Worm (Caenorhabditis elegans): ENCODE data around the gene oac-12.

The oac-12 gene

DNA sequence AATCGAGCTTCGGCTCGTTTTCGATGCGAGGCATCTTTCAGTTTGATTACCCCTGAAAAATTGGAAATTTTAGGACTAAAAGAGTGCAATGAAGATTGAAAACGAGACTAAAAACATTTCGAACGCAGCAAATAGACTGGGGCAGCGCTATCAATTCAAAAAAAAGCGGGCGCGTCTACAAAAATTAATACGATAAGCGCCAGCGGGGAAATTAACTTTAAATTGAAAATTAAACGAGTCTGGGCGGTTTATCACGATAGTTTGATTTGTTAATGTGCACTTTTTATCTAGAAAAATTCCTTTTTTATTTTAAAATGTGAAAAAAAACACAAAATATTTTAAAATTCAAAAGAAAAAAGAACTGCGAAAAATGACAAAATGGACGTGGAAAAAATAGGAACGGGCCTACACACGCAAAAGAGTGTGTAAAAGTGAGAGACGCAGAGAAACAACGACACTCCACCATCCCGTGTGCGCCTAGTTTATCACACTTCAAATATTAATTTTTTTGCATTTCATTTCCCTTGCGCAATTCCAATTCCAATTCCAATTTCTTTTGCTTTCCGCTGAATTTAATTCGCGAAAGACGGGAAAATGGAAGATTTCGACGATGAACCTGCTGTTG, 39.1 kb upstream of the oac-12 start, which contains the start of the genes gmpr-1 and fipp-1:
gmpr-1 (minus strand) TSS at position 75 of the 625 bp plus-strand sequence.
fipp-1 (plus strand) TSS at position 499 of the 625 bp plus-strand sequence.
- peak; percentile 60 for TF ChIP-seq C34F6.9 (tag; optimal IDR thresholded peaks at IDR 0.05)
- TF ChIP-seq ceh-82 (tag; optimal IDR thresholded peaks at IDR 0.05) = no peak
- TF ChIP-seq lin-13 (GFP tag; optimal IDR thresholded peaks at IDR 0.05) = no peak
- no peak for TF ChIP-seq peb-1 (tag; optimal IDR thresholded peaks at IDR 0.05)
- TF ChIP-seq ZK546.5 (tag; optimal IDR thresholded peaks at IDR 0.05) = no peak
- TF ChIP-seq dmd-4 (tag; optimal IDR thresholded peaks at IDR 0.05) = no peak
- no peak for TF ChIP-seq ama-1 (optimal IDR thresholded peaks at IDR 0.05)
- no peak for TF ChIP-seq nhr-23 (tag; optimal IDR thresholded peaks at IDR 0.05)
- no peak for TF ChIP-seq ztf-11 (tag; optimal IDR thresholded peaks at IDR 0.05)
- peak; percentile 38 for TF ChIP-seq nhr-129 (tag; optimal IDR thresholded peaks at IDR 0.05)
- no peak for TF ChIP-seq lin-39 (tag; optimal IDR thresholded peaks at IDR 0.05)
- peak; percentile 40 to 77 for TF ChIP-seq lsy-2 (tag; optimal IDR thresholded peaks at IDR 0.05)
- no peak for TF ChIP-seq R02D3.7 (tag; optimal IDR thresholded peaks at IDR 0.05)
- no peak for TF ChIP-seq nhr-21 (tag; optimal IDR thresholded peaks at IDR 0.05)
- TF ChIP-seq F13H6.1 (tag; optimal IDR thresholded peaks at IDR 0.05) = peak; percentile 40
- no peak for TF ChIP-seq elt-3 (tag; optimal IDR thresholded peaks at IDR 0.05)
- no peak for TF ChIP-seq zag-1 (tag; optimal IDR thresholded peaks at IDR 0.05)
- TF ChIP-seq unc-39 (tag; optimal IDR thresholded peaks at IDR 0.05) = no peak
- no peak for TF ChIP-seq nhr-10 (tag; optimal IDR thresholded peaks at IDR 0.05)
- peak; percentile 79 for TF ChIP-seq unc-55 (GFP tag; optimal IDR thresholded peaks at IDR 0.05)
- TF ChIP-seq nhr-6 (tag; optimal IDR thresholded peaks at IDR 0.05) = peak; percentile 27
- TF ChIP-seq mdl-1 (tag; optimal IDR thresholded peaks at IDR 0.05) = no peak
- TF ChIP-seq ztf-1 (GFP tag; conservative IDR thresholded peaks at IDR 0.05) = no peak
- TF ChIP-seq nhr-25 (tag; optimal IDR thresholded peaks at IDR 0.05) = peak; percentile 57
- peak; percentile 27 for TF ChIP-seq egl-27 (tag; optimal IDR thresholded peaks at IDR 0.05)
- TF ChIP-seq crh-2 (tag; optimal IDR thresholded peaks at IDR 0.05) = peak; percentile 65
- TF ChIP-seq sma-3 (GFP tag; optimal IDR thresholded peaks at IDR 0.05) = peak; percentile 36
- TF ChIP-seq gmeb-1 (tag; optimal IDR thresholded peaks at IDR 0.05) = peak; percentile 73
- TF ChIP-seq lin-11 (tag; optimal IDR thresholded peaks at IDR 0.05) = no peak
- TF ChIP-seq mab-5 (tag; optimal IDR thresholded peaks at IDR 0.05) = peak; percentile 39
- TF ChIP-seq sma-9 (GFP tag; optimal IDR thresholded peaks at IDR 0.05) = peak; percentile 16
- no peak for TF ChIP-seq sma-9 (tag; optimal IDR thresholded peaks at IDR 0.05)

DNA sequence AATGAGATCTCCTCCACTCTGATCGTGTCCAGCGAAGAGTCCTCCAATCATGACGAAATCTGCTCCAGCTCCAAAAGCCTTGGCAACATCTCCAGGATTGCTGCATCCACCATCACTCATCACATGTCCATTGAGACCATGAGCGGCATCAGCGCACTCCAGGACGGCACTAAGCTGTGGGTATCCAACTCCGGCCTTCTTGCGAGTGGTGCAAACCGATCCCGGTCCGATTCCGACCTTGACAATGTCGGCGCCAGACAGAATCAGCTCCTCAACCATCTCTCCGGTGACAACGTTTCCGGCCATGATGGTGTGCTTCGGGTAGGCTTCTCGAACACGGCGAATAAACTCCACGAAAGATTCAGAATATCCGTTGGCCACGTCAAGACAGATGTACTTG, 38.2 kb upstream of the oac-12 start:
- TF ChIP-seq nhr-12 (tag; optimal IDR thresholded peaks at IDR 0.05) (no peak), mdl-1 (tag; optimal IDR thresholded peaks at IDR 0.05) (no peak), dmd-4 (tag; optimal IDR thresholded peaks at IDR 0.05) (no peak), skn-1 (tag; optimal IDR thresholded peaks at IDR 0.05) (no peak), ZK546.5 (tag; optimal IDR thresholded peaks at IDR 0.05) (no peak), Y55F3AM.14 (GFP tag; optimal IDR thresholded peaks at IDR 0.05) (no peak), nhr-77 (tag; optimal IDR thresholded peaks at IDR 0.05) (no peak), egl-27 (tag; optimal IDR thresholded peaks at IDR 0.05) (no peak), nhr-21 (tag; optimal IDR thresholded peaks at IDR 0.05) (no peak), crh-2 (tag; optimal IDR thresholded peaks at IDR 0.05) (no peak), sma-9 (GFP tag; optimal IDR thresholded peaks at IDR 0.05) (no peak), sma-9 (tag; optimal IDR thresholded peaks at IDR 0.05) (no peak), ztf-11 (tag; optimal IDR thresholded peaks at IDR 0.05) (no peak), lin-39 (tag; optimal IDR thresholded peaks at IDR 0.05) (no peak)

- TF ChIP-seq lsy-2 (tag; optimal IDR thresholded peaks at IDR 0.05) (no peak), dmd-4 (tag; optimal IDR thresholded peaks at IDR 0.05) (no peak), nhr-12 (tag; optimal IDR thresholded peaks at IDR 0.05) (no peak), sem-4 (tag; optimal IDR thresholded peaks at IDR 0.05) (no peak), lin-39 (tag; optimal IDR thresholded peaks at IDR 0.05) (no peak), ZK546.5 (tag; optimal IDR thresholded peaks at IDR 0.05) (no peak)
Measured at ce11 chrV:4366440-4366839, 34.1 kb upstream of the oac-12 start, which contains the start of gene F32D1.11. Gene F32D1.11 (minus strand): TSS chrV:4366540.

DNA sequence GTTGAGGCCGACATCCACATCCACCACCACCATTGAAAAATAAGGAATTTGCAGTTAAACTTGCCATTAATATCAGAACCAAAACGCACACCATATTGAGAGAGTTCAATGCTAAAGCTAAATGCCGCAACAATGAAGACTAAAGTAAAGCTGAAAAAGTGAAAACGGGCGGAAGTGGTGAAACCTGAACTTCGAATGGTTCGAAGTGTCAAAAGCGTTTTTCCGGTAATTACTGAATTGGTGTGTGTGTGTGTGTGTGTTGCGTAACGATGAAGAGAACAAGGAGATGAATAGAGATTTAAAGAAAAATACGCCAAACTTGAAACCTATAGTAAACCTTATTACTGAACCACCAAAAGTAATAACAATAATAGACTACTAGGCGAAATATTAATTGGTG, 32.2 kb upstream of the oac-12 start, which contains the start of gene grl-13:
grl-13 (minus strand) TSS at position 101 of the 400 bp plus-strand sequence.
- TF ChIP-seq unc-62 (GFP tag; optimal IDR thresholded peaks at IDR 0.05) (no peak), skn-1 (tag; optimal IDR thresholded peaks at IDR 0.05) (no peak), nhr-6 (tag; optimal IDR thresholded peaks at IDR 0.05) (no peak), nhr-11 (tag; optimal IDR thresholded peaks at IDR 0.05) (no peak), lin-11 (tag; optimal IDR thresholded peaks at IDR 0.05) (no peak), snpc-4 (tag; optimal IDR thresholded peaks at IDR 0.05) (no peak), peb-1 (tag; optimal IDR thresholded peaks at IDR 0.05) (no peak), C34F6.9 (tag; optimal IDR thresholded peaks at IDR 0.05) (no peak), ama-1 (optimal IDR thresholded peaks at IDR 0.05) (no peak), elt-1 (tag; optimal IDR thresholded peaks at IDR 0.05) (no peak), egl-27 (tag; optimal IDR thresholded peaks at IDR 0.05) (no peak), sma-9 (GFP tag; optimal IDR thresholded peaks at IDR 0.05) (no peak), sma-9 (tag; optimal IDR thresholded peaks at IDR 0.05) (no peak), mab-5 (tag; optimal IDR thresholded peaks at IDR 0.05) (no peak), sma-3 (GFP tag; optimal IDR thresholded peaks at IDR 0.05) (no peak), R02D3.7 (tag; optimal IDR thresholded peaks at IDR 0.05) (no peak), ceh-82 (tag; optimal IDR thresholded peaks at IDR 0.05) (no peak), F13H6.1 (tag; optimal IDR thresholded peaks at IDR 0.05) (no peak), ZK546.5 (tag; optimal IDR thresholded peaks at IDR 0.05) (no peak), nhr-237 (tag; optimal IDR thresholded peaks at IDR 0.05) (no peak)

All from whole organism, L2 larva.